Worm (Caenorhabditis elegans) whole organism, mixed stage, embryonic: ENCODE data around the gene ina-1.

Experiments used
- ceh-39 ChIP-seq: fragments of 150-350 bp; optimal IDR thresholded peaks from 2 replicates; lab custom pipeline; 2014; ENCODE audit warnings: missing biosample characterization, missing genetic modification characterization
- cnd-1 ChIP-seq: fragments of 200-800 bp; sonication (Bioruptor generic); optimal IDR thresholded peaks from 2 replicates; lab custom pipeline; 2018; ENCODE audit warnings: mild to moderate bottlenecking, missing genetic modification characterization, missing compliant biosample characterization
- lin-32 ChIP-seq: fragments of 200-800 bp; sonication (Bioruptor generic); optimal IDR thresholded peaks from 2 replicates; lab custom pipeline; 2018; ENCODE audit warnings: mild to moderate bottlenecking, missing genetic modification characterization, missing compliant biosample characterization
- lsy-2 ChIP-seq: fragments of 150-350 bp; optimal IDR thresholded peaks from 2 replicates; lab custom pipeline; 2014; ENCODE audit warnings: missing biosample characterization, missing genetic modification characterization
- nhr-12 ChIP-seq: fragments of 150-350 bp; optimal IDR thresholded peaks from 2 replicates; lab custom pipeline; 2014; ENCODE audit warnings: missing biosample characterization, missing genetic modification characterization
- nhr-76 ChIP-seq: sonication (generic microtip); optimal IDR thresholded peaks from 2 replicates; lab custom pipeline; 2017; ENCODE audit warnings: missing biosample characterization, missing genetic modification characterization
- sem-2 ChIP-seq: fragments of 200-800 bp; sonication (Bioruptor generic); optimal IDR thresholded peaks from 2 replicates; lab custom pipeline; 2018; ENCODE audit warnings: mild to moderate bottlenecking, missing genetic modification characterization, missing compliant biosample characterization

ce11 chrIII:9162634-9163118, 9.9 kb downstream of the ina-1 start, which contains the start of gene dgk-3:
- no peak for TF ChIP-seq sem-2 (GFP tag; lab: Kevin White, UChicago)
- no peak for TF ChIP-seq lin-32 (GFP tag; lab: Kevin White, UChicago)
- TF ChIP-seq nhr-12 (tag; lab: Kevin White, UChicago) = no peak
- no peak for TF ChIP-seq ceh-39 (tag; lab: Kevin White, UChicago)
- TF ChIP-seq nhr-76 (tag; lab: Kevin White, UChicago) = no peak
- no peak for TF ChIP-seq lsy-2 (tag; lab: Kevin White, UChicago)
- TF ChIP-seq cnd-1 (tag; lab: Kevin White, UChicago) = no peak
